Worm (Caenorhabditis elegans): ENCODE results near the gene B0462.4.

The B0462.4 gene

ce11 chrV:18355742-18356141, 24.8 kb upstream of the B0462.4 start, which contains the start of gene C08E8.2:
Gene C08E8.2, minus strand, starts transcription at chrV:18355842.
- no peak for TF ChIP-seq efl-3 (GFP tag; optimal IDR thresholded peaks at IDR 0.05)
- TF ChIP-seq ceh-8 (GFP tag; optimal IDR thresholded peaks at IDR 0.05) = no peak
- no peak for TF ChIP-seq aha-1 (tag; optimal IDR thresholded peaks at IDR 0.05)
- TF ChIP-seq egl-27 (tag; optimal IDR thresholded peaks at IDR 0.05) = no peak
- no peak for TF ChIP-seq pax-3 (tag; optimal IDR thresholded peaks at IDR 0.05)
- no peak for TF ChIP-seq lin-15B (tag; optimal IDR thresholded peaks at IDR 0.05)
- TF ChIP-seq nhr-47 (tag; optimal IDR thresholded peaks at IDR 0.05) = no peak
- no peak for TF ChIP-seq ztf-4 (tag; optimal IDR thresholded peaks at IDR 0.05)
- TF ChIP-seq sup-37 (GFP tag; optimal IDR thresholded peaks at IDR 0.05) = no peak
- TF ChIP-seq hlh-4 (tag; optimal IDR thresholded peaks at IDR 0.05) = no peak
- TF ChIP-seq irx-1 (tag; optimal IDR thresholded peaks at IDR 0.05) = no peak
- TF ChIP-seq mdl-1 (tag; optimal IDR thresholded peaks at IDR 0.05) = no peak
- no peak for TF ChIP-seq xbp-1 (tag; optimal IDR thresholded peaks at IDR 0.05)
- TF ChIP-seq fkh-8 (tag; optimal IDR thresholded peaks at IDR 0.05) = no peak

ce11 chrV:18354299-18354698, 23.3 kb upstream of the B0462.4 start:
- TF ChIP-seq Y116A8C.19 (tag; optimal IDR thresholded peaks at IDR 0.05; ENCODE audit: borderline replicate concordance) (no peak), lin-14 (GFP tag; optimal IDR thresholded peaks at IDR 0.05) (no peak), lin-39 (tag; optimal IDR thresholded peaks at IDR 0.05) (no peak), ceh-82 (tag; optimal IDR thresholded peaks at IDR 0.05) (no peak), snpc-4 (tag; optimal IDR thresholded peaks at IDR 0.05) (no peak), ama-1 (optimal IDR thresholded peaks at IDR 0.05) (no peak), ztf-11 (tag; optimal IDR thresholded peaks at IDR 0.05) (no peak), efl-1 (optimal IDR thresholded peaks at IDR 0.05) (no peak), efl-1 (GFP tag; optimal IDR thresholded peaks at IDR 0.05 in 1 of 2) (no peak), unc-62 (GFP tag; optimal IDR thresholded peaks at IDR 0.05) (no peak), ztf-4 (tag; optimal IDR thresholded peaks at IDR 0.05) (no peak), hlh-4 (tag; optimal IDR thresholded peaks at IDR 0.05) (no peak), snu-23 (GFP tag; optimal IDR thresholded peaks at IDR 0.05) (no peak), sptf-1 (tag; optimal IDR thresholded peaks at IDR 0.05) (no peak), lin-15B (tag; optimal IDR thresholded peaks at IDR 0.05) (no peak), nhr-84 (tag; optimal IDR thresholded peaks at IDR 0.05) (no peak), tlp-1 (tag; optimal IDR thresholded peaks at IDR 0.05) (no peak)

ce11 chrV:18350721-18351120, 19.7 kb upstream of the B0462.4 start, which contains the start of gene C08E8.11:
Gene C08E8.11, plus strand, starts transcription at chrV:18351021.
- TF ChIP-seq nhr-84 (tag; optimal IDR thresholded peaks at IDR 0.05) (no peak), efl-1 (optimal IDR thresholded peaks at IDR 0.05) (no peak), efl-1 (GFP tag; optimal IDR thresholded peaks at IDR 0.05 in 1 of 2) (peak in 1 of 2 experiments; percentile 78), fkh-8 (tag; optimal IDR thresholded peaks at IDR 0.05) (no peak), nhr-237 (tag; optimal IDR thresholded peaks at IDR 0.05) (no peak), efl-3 (GFP tag; optimal IDR thresholded peaks at IDR 0.05) (no peak), lsy-2 (tag; optimal IDR thresholded peaks at IDR 0.05) (no peak), lir-3 (tag; optimal IDR thresholded peaks at IDR 0.05; ENCODE audit: poor library complexity) (no peak), F16B12.6 (tag; optimal IDR thresholded peaks at IDR 0.05) (no peak)

- TF ChIP-seq ceh-82 (tag; optimal IDR thresholded peaks at IDR 0.05) (no peak), F16B12.6 (tag; optimal IDR thresholded peaks at IDR 0.05) (no peak), tlp-1 (tag; optimal IDR thresholded peaks at IDR 0.05) (no peak), sup-37 (GFP tag; optimal IDR thresholded peaks at IDR 0.05) (no peak), jun-1 (tag; optimal IDR thresholded peaks at IDR 0.05) (no peak), efl-1 (optimal IDR thresholded peaks at IDR 0.05) (no peak), efl-1 (GFP tag; optimal IDR thresholded peaks at IDR 0.05 in 1 of 2) (peak in 1 of 2 experiments; percentile 56), nhr-76 (tag; optimal IDR thresholded peaks at IDR 0.05) (no peak), unc-98 (GFP tag; IDR thresholded peaks at IDR 0.05) (no peak), isw-1 (GFP tag; IDR thresholded peaks at IDR 0.05) (no peak), hlh-17 (GFP tag; optimal IDR thresholded peaks at IDR 0.05; ENCODE audit: borderline replicate concordance) (no peak), irx-1 (tag; optimal IDR thresholded peaks at IDR 0.05) (no peak), nhr-85 (tag) (peak; percentile 21), skn-1 (tag; optimal IDR thresholded peaks at IDR 0.05) (no peak)
Observed at ce11 chrV:18350046-18350445, 19.1 kb upstream of the B0462.4 start, which contains the start of gene C08E8.3. Gene C08E8.3, plus strand, starts transcription at chrV:18350129.
